Fruit fly (Drosophila melanogaster) whole organism: Measurements from ENCODE around the gene CG5111.

Source experiments
- CG8478 ChIP-seq: fragments of >200 bp; optimal IDR thresholded peaks from 2 replicates; lab custom pipeline; 2018; ENCODE audit warnings: inconsistent platforms
- Dll ChIP-seq: fragments of >200 bp; optimal IDR thresholded peaks from 2 replicates; lab custom pipeline; 2017
- EcR ChIP-seq, 2 experiments: fragments of >200 bp; optimal IDR thresholded peaks; 2 replicates each; lab custom pipeline; 2017; ENCODE audit warnings: missing biosample characterization in 2 of 2, missing genetic modification characterization in 2 of 2, missing genetic modification reagents in 2 of 2
- pan ChIP-seq: fragments of >200 bp; optimal IDR thresholded peaks from 2 replicates; lab custom pipeline; 2017
- psq ChIP-seq: fragments of >200 bp; optimal IDR thresholded peaks from 2 replicates; lab custom pipeline; 2017
- usp ChIP-seq: fragments of >200 bp; optimal IDR thresholded peaks from 2 replicates; lab custom pipeline; 2017; ENCODE audit warnings: missing biosample characterization, missing genetic modification characterization, mixed read lengths

The CG5111 gene

DNA sequence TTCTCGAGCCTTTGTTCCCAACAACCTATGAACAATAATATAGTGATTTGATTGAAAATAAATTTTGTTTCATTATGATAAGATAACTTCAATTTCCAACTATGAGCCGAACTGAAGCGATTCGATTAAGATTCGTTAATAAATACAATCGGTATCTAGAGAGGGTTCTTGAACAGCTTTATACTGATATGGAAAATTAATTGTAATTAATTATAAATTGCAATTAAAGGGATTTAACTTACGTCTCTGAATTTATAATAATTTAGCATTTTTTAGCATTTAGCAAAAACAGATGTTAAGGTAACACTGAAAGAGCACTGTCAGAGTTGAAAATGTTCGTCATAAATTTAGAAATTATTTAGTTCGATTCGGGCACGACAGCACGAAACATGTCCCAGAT lies at the start of gene CG5111:
Gene CG5111, plus strand, starts transcription at position 301 of the 400 bp plus-strand sequence.
- no peak for TF ChIP-seq usp (GFP tag; lab: Kevin White, UChicago)
- TF ChIP-seq Dll, result no peak
- TF ChIP-seq pan, result no peak
- no peak for TF ChIP-seq CG8478 (lab: Kevin White, UChicago)
- TF ChIP-seq EcR (GFP tag; optimal IDR thresholded peaks at IDR 0.05; lab: Kevin White, UChicago), result no peak
- TF ChIP-seq psq (lab: Kevin White, UChicago), result no peak

DNA sequence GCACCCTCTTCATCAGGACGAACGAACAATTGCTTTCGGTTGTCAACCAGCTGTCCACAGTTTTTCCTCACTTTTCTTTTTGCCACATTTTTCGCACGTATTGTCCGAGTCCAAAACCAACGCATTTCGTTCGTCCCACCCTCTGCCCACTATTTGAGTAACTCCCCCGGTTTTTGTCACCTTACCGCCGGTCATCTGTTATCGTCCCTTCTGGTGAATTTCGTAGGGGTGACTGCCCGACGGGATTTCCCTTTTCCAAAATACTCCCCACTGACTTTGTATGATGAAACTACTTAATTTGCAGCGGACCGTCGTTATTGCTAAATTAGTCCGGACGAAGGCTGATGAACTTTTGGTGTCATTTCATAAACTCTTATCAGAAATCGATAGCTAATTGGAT lies 49.0 kb upstream of the CG5111 start:
- TF ChIP-seq pan (no peak), usp (GFP tag; lab: Kevin White, UChicago) (no peak), CG8478 (lab: Kevin White, UChicago) (no peak), EcR (GFP tag; optimal IDR thresholded peaks at IDR 0.05; lab: Kevin White, UChicago) (no peak), Dll (no peak), psq (lab: Kevin White, UChicago) (no peak)

DNA sequence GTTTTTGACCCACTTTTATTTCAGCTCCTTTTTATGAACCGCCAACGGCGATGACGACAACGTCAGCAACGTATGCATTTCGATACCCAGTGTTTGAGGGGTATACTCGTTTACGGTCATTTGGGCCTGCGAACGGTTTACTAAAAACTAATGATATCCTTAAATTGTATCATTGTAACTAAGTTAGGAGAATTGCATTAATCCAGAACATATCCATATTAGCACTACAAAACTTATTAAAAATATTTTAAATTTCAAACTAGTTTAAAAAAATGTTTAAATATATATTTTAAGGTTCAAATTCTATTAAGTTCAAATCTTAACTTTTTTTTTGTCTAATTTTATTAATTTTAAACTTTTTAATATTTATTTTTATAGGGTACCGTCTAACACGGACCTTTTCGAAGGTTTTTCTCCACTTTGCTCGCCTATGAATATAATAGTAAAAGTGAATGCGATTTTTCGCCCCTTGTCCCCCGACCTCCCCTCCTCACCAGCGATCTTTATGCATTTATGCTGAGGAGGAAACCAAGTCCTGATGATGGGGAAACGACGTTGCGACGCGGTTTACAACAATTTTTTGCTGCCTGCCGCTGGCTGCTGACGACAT lies 46.8 kb upstream of the CG5111 start:
- TF ChIP-seq usp (GFP tag; lab: Kevin White, UChicago) (no peak), CG8478 (lab: Kevin White, UChicago) (no peak), pan (no peak), psq (lab: Kevin White, UChicago) (no peak), Dll (no peak), EcR (GFP tag; optimal IDR thresholded peaks at IDR 0.05; lab: Kevin White, UChicago) (no peak)

DNA sequence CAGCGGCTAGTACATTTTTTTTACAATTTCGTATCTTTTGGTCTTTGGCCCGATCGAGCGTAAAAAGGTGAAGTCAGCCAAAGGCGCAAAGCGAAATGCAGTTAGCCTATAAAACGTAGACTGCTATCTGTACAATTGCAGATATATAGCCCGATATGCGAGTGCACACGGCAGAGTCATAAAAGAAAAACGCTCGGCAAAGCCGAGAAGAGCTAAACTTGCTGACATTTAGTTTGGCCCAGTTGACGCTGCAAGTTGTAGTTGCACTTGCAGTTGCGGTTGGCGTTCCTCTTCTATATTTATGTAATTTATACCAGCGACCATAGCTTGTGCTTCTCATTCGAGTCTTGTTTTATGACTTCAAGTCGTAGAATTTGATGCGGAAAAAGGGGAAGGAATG lies 45.4 kb upstream of the CG5111 start:
- no peak for TF ChIP-seq usp (GFP tag; lab: Kevin White, UChicago)
- TF ChIP-seq psq (lab: Kevin White, UChicago), result no peak
- TF ChIP-seq EcR (GFP tag; optimal IDR thresholded peaks at IDR 0.05; lab: Kevin White, UChicago), result no peak
- no peak for TF ChIP-seq CG8478 (lab: Kevin White, UChicago)
- TF ChIP-seq Dll, result no peak
- TF ChIP-seq pan, result no peak

DNA sequence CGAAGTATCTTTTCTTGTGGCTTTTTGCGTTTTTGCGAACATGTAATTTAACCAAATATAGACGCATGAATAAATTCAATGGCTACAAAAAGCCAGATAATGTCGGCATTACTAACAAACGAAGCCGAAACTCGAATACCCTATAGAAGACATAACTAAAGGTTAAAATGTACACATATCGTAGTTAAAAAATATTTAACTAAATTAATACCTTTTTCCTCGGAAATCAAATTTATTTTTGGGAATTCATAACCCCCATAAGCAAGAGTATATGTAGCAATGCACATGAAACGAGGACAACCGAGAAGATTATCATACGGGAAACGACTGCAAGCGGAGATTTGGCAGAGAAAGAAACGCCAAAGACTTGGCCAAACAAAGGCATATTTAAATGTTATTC lies 44.4 kb upstream of the CG5111 start:
- TF ChIP-seq usp (GFP tag; lab: Kevin White, UChicago) (no peak), EcR (GFP tag; optimal IDR thresholded peaks at IDR 0.05; lab: Kevin White, UChicago) (no peak), Dll (no peak), pan (no peak), CG8478 (lab: Kevin White, UChicago) (no peak), psq (lab: Kevin White, UChicago) (no peak)

DNA sequence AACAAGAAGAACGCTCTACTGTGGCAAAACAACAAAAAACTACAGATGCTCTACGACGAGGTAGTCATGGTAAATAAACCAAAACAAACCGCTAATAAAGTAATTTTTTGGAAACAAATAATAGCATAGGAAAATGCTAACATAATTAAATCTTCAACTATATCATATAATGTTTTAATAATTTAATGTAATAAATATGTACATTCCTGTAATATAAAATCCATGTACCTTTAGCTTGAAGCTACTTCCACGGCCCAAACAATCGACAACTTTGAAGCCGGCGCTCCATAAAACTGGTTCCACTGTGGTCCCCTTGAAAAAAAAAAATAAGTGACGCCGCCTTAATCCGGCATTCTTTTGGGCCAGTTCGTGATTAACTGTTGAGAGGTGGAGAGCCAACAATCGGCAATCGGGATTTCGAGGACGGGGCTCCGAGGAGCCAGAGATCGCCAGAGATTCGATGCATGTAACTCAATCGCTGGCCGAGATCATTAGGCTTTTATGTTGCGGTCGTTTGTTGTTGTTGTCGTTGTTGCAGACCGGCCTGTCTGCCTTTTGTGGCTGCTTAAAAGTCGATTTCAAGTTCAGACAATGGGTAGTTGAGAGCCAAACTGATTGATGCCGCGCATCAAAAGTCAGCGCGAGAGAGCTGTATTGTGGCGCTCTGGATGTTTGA lies 43.3 kb upstream of the CG5111 start:
- TF ChIP-seq pan, result no peak
- TF ChIP-seq EcR (GFP tag; optimal IDR thresholded peaks at IDR 0.05; lab: Kevin White, UChicago), result no peak
- no peak for TF ChIP-seq psq (lab: Kevin White, UChicago)
- TF ChIP-seq Dll, result no peak
- TF ChIP-seq CG8478 (lab: Kevin White, UChicago), result no peak

DNA sequence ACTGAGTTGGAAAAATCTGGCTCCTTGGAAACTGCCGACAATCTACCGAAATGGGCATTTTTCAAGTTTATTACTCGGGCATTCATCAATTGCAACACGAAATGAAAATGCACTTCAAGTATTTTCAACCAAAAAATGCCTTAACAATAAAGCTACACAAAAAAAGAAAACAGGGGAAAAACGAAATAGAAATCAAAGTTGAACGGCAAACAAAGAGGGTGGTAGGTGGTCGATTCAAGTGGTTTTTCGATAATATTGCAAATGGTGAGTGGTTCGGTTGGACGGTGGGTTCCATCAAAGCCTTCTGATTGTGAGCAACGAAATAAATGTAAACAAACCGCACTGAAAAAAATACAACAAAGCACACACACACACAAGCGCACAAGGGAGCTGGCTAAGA lies 39.9 kb upstream of the CG5111 start:
- TF ChIP-seq pan (no peak), CG8478 (lab: Kevin White, UChicago) (no peak), usp (GFP tag; lab: Kevin White, UChicago) (no peak), EcR (GFP tag; optimal IDR thresholded peaks at IDR 0.05; lab: Kevin White, UChicago) (no peak), Dll (no peak), psq (lab: Kevin White, UChicago) (no peak)

DNA sequence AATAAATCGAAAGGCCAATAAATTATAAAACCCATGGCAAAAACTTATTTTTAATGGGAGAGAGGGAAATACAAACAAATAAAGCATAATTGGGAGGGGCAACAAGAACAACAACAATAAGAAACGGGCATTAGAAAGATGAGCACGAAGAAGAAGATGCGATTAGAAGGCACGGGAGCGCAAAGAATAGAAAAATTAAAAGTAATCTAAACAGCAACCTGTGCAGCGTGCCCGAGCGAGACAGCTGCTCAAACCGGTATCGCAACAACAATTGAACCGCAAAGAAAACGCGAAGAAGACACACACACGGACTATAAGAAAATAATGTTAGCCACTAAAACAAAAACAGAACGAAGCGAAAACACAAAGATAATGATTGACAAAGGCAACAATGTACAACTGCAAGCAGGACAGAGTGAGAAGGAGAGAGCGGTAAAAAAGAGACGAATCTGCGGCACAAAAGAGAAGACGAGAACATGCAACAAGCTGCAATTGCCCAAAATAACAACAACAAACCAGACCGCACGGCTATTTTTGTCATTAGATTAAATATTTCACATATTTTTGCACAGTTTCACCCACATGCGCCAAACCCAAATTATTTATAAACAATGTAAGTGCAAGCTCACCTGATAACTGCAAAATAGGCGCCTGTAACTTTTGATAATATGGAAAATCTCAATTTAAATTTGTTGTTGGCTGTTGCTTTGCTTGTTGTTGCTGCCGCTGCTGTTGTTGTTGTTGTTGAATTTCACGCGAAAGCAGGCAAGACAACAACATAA lies 34.0 kb upstream of the CG5111 start:
- TF ChIP-seq Dll (no peak), psq (lab: Kevin White, UChicago) (no peak), EcR (GFP tag; optimal IDR thresholded peaks at IDR 0.05; lab: Kevin White, UChicago) (no peak), CG8478 (lab: Kevin White, UChicago) (no peak), usp (GFP tag; lab: Kevin White, UChicago) (no peak), pan (no peak)

DNA sequence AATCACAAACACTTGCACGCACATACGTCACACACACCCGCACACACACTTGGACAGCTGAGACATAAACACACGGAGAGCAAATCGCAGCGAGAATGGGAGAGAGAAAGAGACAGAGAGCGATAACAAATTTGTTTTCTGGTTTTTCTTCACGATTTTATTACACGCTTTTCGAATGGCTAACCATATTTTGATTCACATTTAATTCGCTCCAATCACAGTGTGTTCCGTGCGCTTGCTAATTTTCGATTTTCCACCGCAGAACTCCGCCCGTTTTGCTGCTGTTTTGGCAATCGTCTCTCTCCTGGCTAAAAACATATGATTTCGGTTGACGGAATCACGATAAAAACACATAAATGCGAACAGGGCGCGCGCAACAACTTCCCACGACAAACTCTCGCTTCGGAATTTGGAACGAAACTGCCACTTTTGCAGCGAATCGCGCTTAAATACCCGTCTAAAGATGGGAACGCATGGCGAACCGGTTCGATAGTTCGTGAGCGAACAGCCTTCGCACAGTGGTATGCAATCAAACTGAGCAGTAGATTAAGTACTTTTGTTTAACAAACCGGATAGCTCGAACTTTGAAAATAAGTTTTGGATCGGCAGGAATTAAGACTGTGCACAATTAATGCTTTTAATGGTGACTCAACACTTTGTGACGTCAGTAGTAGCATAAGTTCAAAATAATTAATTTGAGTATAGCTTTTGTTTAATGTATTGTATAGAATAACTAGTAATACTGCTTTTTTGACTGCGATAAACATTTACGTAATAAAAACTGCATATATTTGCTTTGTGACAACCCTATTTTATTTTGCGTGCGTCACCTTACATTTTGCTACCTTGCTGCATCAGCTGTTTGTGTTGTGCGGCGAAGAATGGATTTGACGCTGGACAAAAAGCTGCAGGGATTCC lies 33.2 kb upstream of the CG5111 start, which contains the start of the genes Fur1 and Vps33B:
Gene Fur1, minus strand, starts transcription at position 424 of the 918 bp plus-strand sequence.
Gene Vps33B, plus strand, starts transcription at position 856 of the 918 bp plus-strand sequence.
- TF ChIP-seq CG8478 (lab: Kevin White, UChicago) (no peak), Dll (no peak), usp (GFP tag; lab: Kevin White, UChicago) (no peak), pan (no peak), EcR (GFP tag; optimal IDR thresholded peaks at IDR 0.05; lab: Kevin White, UChicago) (no peak), psq (lab: Kevin White, UChicago) (no peak)

DNA sequence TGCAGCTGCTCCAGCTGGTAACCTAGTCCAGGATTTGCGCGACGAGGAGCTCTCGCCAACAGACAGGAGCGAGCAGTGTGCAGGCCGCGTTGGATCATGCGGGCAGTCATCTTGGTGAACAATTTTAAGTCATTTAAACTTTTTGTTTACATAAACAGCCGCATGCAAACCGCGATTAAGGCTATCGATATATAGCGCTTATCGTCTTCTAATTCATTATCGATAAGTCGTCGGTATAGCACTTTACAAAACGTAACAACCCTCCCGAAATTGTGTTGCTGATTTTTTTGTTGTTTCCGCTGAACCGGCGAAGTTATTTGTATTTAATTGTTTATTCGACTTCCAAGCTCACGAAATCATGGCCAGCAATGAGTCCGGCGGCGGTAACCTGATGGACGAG lies 29.3 kb upstream of the CG5111 start, which contains the start of the genes CG4553 and MED28:
Gene CG4553, minus strand, starts transcription at position 172 of the 400 bp plus-strand sequence.
Gene MED28, plus strand, starts transcription at position 260 of the 400 bp plus-strand sequence.
- TF ChIP-seq usp (GFP tag; lab: Kevin White, UChicago) (no peak), psq (lab: Kevin White, UChicago) (no peak), EcR (GFP tag; optimal IDR thresholded peaks at IDR 0.05; lab: Kevin White, UChicago) (no peak), pan (no peak)
